Fruit fly (Drosophila melanogaster) whole organism, wandering third instar larva: ENCODE data around the gene CG8539.
A peak's percentile ranks its signal among the peaks of the same experiment; 100 is the strongest.

Experiments
- Abd-B ChIP-seq: fragments of >200 bp; optimal IDR thresholded peaks from 2 replicates; lab custom pipeline; 2017; ENCODE audit warnings: missing biosample characterization, missing genetic modification characterization
- CG32264 ChIP-seq: fragments of 200-800 bp; sonication (Bioruptor generic); optimal IDR thresholded peaks from 2 replicates; lab custom pipeline; 2016; ENCODE audit warnings: missing biosample characterization, missing genetic modification characterization
- Dfd ChIP-seq: fragments of >200 bp; optimal IDR thresholded peaks from 2 replicates; lab custom pipeline; 2017; ENCODE audit warnings: missing biosample characterization, missing genetic modification characterization
- Dif ChIP-seq: fragments of 200-275, 200-300 bp; sonication (Bioruptor generic); optimal IDR thresholded peaks from 2 replicates; lab custom pipeline; 2018; ENCODE audit warnings: missing biosample characterization, missing genetic modification characterization; ENCODE audit not compliant: partially characterized antibody
- GATAd ChIP-seq: sonication (Bioruptor generic); optimal IDR thresholded peaks from 2 replicates; lab custom pipeline; 2016; ENCODE audit warnings: missing biosample characterization, missing genetic modification characterization
- HLH106 ChIP-seq: fragments of 200-800 bp; optimal IDR thresholded peaks from 3 replicates; lab custom pipeline; 2019; ENCODE audit warnings: missing biosample characterization, mild to moderate bottlenecking, missing genetic modification characterization, moderate library complexity
- Hnf4 ChIP-seq: fragments of 200-800 bp; sonication (Bioruptor generic); optimal IDR thresholded peaks from 2 replicates; lab custom pipeline; 2016; ENCODE audit warnings: missing biosample characterization, mild to moderate bottlenecking, missing genetic modification characterization
- Jra ChIP-seq: sonication (Bioruptor generic); optimal IDR thresholded peaks from 2 replicates; lab custom pipeline; 2016; ENCODE audit warnings: missing biosample characterization, missing genetic modification characterization
- Myc ChIP-seq: fragments of >200 bp; optimal IDR thresholded peaks from 2 replicates; lab custom pipeline; 2017
- N ChIP-seq: fragments of >200 bp; optimal IDR thresholded peaks from 2 replicates; lab custom pipeline; 2018; ENCODE audit warnings: missing biosample characterization, missing external identifiers, missing genetic modification characterization
- OdsH ChIP-seq: fragments of 200-800 bp; sonication (Bioruptor generic); optimal IDR thresholded peaks from 2 replicates; lab custom pipeline; 2016; ENCODE audit warnings: missing biosample characterization, mild to moderate bottlenecking, missing genetic modification characterization
- Rel ChIP-seq, 2 experiments: fragments of 200-800 bp; sonication (Bioruptor generic) in 1 of 2; optimal IDR thresholded peaks; 2 replicates in 1 of 2; 3 replicates in 1 of 2; lab custom pipeline; 2016 to 2019; ENCODE audit warnings: mild to moderate bottlenecking in 2 of 2, missing biosample characterization in 2 of 2, missing genetic modification characterization in 2 of 2, moderate library complexity in 1 of 2
- Sp1 ChIP-seq: fragments of 200-800 bp; sonication (Bioruptor generic); optimal IDR thresholded peaks from 3 replicates; lab custom pipeline; 2019; ENCODE audit warnings: missing biosample characterization, mild to moderate bottlenecking, missing genetic modification characterization, moderate library complexity
- Vsx2 ChIP-seq: fragments of 200-300, 225-300 bp; sonication (Bioruptor generic); optimal IDR thresholded peaks from 2 replicates; lab custom pipeline; 2018; ENCODE audit warnings: missing biosample characterization, missing genetic modification characterization; ENCODE audit not compliant: partially characterized antibody
- br ChIP-seq: fragments of 200-800 bp; sonication (Bioruptor generic); optimal IDR thresholded peaks from 2 replicates; lab custom pipeline; 2016; ENCODE audit warnings: missing biosample characterization, missing genetic modification characterization
- brk ChIP-seq: fragments of 200-800 bp; sonication (Bioruptor generic); optimal IDR thresholded peaks from 2 replicates; lab custom pipeline; 2016; ENCODE audit warnings: missing biosample characterization, mild to moderate bottlenecking, missing genetic modification characterization
- dl ChIP-seq, 2 experiments: fragments of 175-275, 200-275 bp in 1 of 2; fragments of 200-275 bp in 1 of 2; sonication (Bioruptor generic); optimal IDR thresholded peaks; lab custom pipeline; 2018; ENCODE audit warnings: mild to moderate bottlenecking in 2 of 2, missing biosample characterization in 2 of 2, missing genetic modification characterization in 2 of 2, moderate library complexity in 2 of 2; ENCODE audit not compliant: partially characterized antibody in 2 of 2, insufficient read depth in 1 of 2
- dmrt93B ChIP-seq: fragments of 200-800 bp; sonication (Bioruptor generic); optimal IDR thresholded peaks from 2 replicates; lab custom pipeline; 2018; ENCODE audit warnings: missing biosample characterization, mild to moderate bottlenecking, missing genetic modification characterization
- fru ChIP-seq: fragments of 200-800 bp; sonication (Bioruptor generic); optimal IDR thresholded peaks from 3 replicates; lab custom pipeline; 2016; ENCODE audit warnings: missing biosample characterization, mild to moderate bottlenecking, missing genetic modification characterization
- h ChIP-seq: fragments of 200-800 bp; sonication (Bioruptor generic); optimal IDR thresholded peaks from 3 replicates; lab custom pipeline; 2016; ENCODE audit warnings: missing biosample characterization, mild to moderate bottlenecking, missing genetic modification characterization
- pan ChIP-seq: fragments of >200 bp; optimal IDR thresholded peaks from 2 replicates; lab custom pipeline; 2017
- psq ChIP-seq: fragments of 200-800 bp; sonication (Bioruptor generic); optimal IDR thresholded peaks from 3 replicates; lab custom pipeline; 2017; ENCODE audit warnings: missing biosample characterization, mild to moderate bottlenecking, missing genetic modification characterization, moderate library complexity
- rgr ChIP-seq: fragments of 200-800 bp; sonication (Bioruptor generic); optimal IDR thresholded peaks from 3 replicates; lab custom pipeline; 2016; ENCODE audit warnings: missing biosample characterization, mild to moderate bottlenecking, missing genetic modification characterization
- sage ChIP-seq: fragments of 200-800 bp; sonication (Bioruptor generic); optimal IDR thresholded peaks from 2 replicates; lab custom pipeline; 2016; ENCODE audit warnings: missing biosample characterization, mild to moderate bottlenecking, missing genetic modification characterization
- sv ChIP-seq: fragments of 200-800 bp; sonication (Bioruptor generic); optimal IDR thresholded peaks from 3 replicates; lab custom pipeline; 2016; ENCODE audit warnings: missing biosample characterization, missing genetic modification characterization
- tai ChIP-seq: sonication (Bioruptor generic); optimal IDR thresholded peaks from 2 replicates; lab custom pipeline; 2016; ENCODE audit warnings: missing biosample characterization, missing genetic modification characterization
- woc ChIP-seq: sonication (Bioruptor generic); optimal IDR thresholded peaks from 2 replicates; lab custom pipeline; 2016; ENCODE audit warnings: missing biosample characterization, mild to moderate bottlenecking, missing genetic modification characterization

CG8539 gene

DNA sequence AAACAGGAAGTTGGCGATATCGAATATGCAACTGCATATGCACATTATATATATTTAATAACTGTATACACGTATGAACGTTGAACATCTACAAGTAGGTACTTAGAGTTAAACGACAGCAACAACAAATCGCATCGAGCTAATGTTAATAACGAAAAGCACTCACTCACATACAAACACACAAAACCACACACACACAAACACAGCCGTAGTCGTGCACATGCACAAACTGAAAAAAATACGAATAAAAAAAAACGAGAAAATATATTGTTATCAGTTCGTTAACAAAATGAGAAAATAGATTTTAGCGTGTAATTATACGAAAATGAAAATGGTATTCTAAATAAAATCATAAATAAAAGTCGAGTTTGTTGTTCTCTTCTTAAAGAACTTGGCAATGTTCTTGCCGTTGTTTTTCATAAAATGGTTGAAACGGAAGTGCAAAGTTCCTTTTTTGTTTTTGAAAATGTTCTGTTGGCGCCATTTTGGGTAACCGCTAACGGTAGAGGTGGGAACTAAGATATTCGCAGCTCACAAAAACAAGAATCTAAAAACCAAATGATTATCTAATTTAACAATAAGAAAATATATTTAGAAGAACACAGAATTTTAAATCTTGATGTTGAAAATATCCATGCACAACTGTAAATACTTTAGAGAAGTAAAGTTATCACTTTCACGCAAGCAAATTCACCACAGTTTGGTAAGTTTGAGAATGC, 29.2 kb upstream of the CG8539 start:
- TF ChIP-seq sage (GFP tag; lab: Kevin White, UChicago) (no peak), br (GFP tag; lab: Kevin White, UChicago) (no peak), dl (GFP tag; optimal IDR thresholded peaks at IDR 0.05; lab: Kevin White, UChicago; ENCODE audit: insufficient read depth in 1 of 2, partially characterized antibody in 2 of 2) (no peak), fru (GFP tag; lab: Kevin White, UChicago) (no peak), Dfd (GFP tag; lab: Kevin White, UChicago) (no peak), Jra (GFP tag; lab: Kevin White, UChicago) (no peak), N (GFP tag; lab: Kevin White, UChicago) (no peak), tai (GFP tag; lab: Kevin White, UChicago) (no peak), pan (lab: Kevin White, UChicago) (no peak), Myc (lab: Kevin White, UChicago) (no peak), HLH106 (no peak), OdsH (GFP tag; lab: Kevin White, UChicago) (no peak), sv (no peak), Hnf4 (GFP tag; lab: Kevin White, UChicago) (no peak), dmrt93B (GFP tag; lab: Kevin White, UChicago) (no peak)

DNA sequence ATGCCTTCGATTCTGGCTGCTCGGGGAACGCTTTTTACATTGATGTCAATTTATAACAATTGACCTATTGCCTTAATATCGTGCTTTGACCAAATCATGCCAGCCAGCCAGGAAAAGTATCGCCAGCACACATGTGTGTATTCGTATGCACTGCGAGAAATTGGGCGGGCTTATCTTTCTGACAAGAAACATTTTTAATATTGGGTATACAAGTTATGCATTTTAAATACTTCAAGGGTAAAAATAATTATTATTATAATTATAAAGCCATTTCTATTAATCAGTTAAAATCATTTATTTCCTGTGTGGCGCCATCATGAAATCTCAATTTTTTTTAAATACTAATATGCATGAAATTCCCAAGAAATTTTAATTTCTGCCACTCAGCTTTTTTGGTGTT, 23.2 kb upstream of the CG8539 start:
- TF ChIP-seq brk (GFP tag; lab: Kevin White, UChicago) (no peak), rgr (GFP tag; lab: Kevin White, UChicago) (no peak), Dfd (GFP tag; lab: Kevin White, UChicago) (no peak), pan (lab: Kevin White, UChicago) (no peak)

DNA sequence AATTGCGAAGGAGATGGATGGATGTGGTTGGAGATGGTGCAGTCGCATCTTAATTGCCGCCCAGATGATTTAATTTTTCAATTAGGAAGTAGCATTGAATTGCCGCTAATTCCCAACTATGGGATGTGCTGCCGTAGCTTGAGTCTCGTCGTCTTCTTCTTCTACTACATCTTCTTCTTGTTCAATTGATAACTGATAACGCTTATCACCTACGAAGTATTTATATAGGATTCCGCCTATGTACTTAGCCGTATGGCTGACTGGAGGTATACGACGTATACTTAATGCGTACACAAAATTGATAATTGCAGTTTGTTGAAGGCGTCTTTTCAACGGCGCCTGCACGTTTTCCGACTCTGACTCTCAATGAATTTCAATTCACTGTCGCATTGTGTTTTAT, 22.0 kb upstream of the CG8539 start:
- TF ChIP-seq dl (GFP tag; optimal IDR thresholded peaks at IDR 0.05; lab: Kevin White, UChicago; ENCODE audit: insufficient read depth in 1 of 2, partially characterized antibody in 2 of 2) (no peak), Hnf4 (GFP tag; lab: Kevin White, UChicago) (no peak), Vsx2 (GFP tag; lab: Kevin White, UChicago) (no peak), N (GFP tag; lab: Kevin White, UChicago) (no peak), psq (no peak), Dfd (GFP tag; lab: Kevin White, UChicago) (no peak), pan (lab: Kevin White, UChicago) (no peak), Abd-B (GFP tag; lab: Kevin White, UChicago) (no peak), Sp1 (no peak), Myc (lab: Kevin White, UChicago) (no peak), HLH106 (no peak), GATAd (GFP tag; lab: Kevin White, UChicago) (no peak), Dif (GFP tag; lab: Kevin White, UChicago) (no peak), h (no peak), woc (GFP tag; lab: Kevin White, UChicago) (no peak), sv (no peak), CG32264 (GFP tag; lab: Kevin White, UChicago) (no peak)
- TF ChIP-seq, all 38 proteins: peak for 0

DNA sequence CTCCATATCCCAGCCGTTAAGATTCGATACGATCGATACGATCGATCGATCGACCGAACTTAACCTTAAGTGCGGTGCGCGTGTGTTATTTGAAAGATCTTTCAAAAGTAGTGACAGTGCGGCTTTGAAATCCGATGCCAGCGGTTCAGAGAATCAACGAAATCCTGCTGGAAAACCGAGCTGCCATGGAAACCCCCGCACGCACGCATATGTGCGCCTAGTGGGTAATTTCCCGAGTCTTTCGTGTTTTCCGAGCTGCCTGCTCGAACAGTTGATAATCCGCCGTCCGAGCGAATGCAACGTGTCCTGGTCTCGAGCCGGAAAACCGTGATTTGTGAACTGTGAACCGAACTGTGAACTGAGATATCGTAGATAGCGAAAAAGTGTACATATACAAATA, 20.6 kb upstream of the CG8539 start:
- TF ChIP-seq Jra (GFP tag; lab: Kevin White, UChicago) (no peak), Rel (GFP tag; optimal IDR thresholded peaks at IDR 0.05; lab: Kevin White, UChicago) (no peak), Rel (tag; optimal IDR thresholded peaks at IDR 0.05; lab: Kevin White, UChicago) (peak; percentile 33)

DNA sequence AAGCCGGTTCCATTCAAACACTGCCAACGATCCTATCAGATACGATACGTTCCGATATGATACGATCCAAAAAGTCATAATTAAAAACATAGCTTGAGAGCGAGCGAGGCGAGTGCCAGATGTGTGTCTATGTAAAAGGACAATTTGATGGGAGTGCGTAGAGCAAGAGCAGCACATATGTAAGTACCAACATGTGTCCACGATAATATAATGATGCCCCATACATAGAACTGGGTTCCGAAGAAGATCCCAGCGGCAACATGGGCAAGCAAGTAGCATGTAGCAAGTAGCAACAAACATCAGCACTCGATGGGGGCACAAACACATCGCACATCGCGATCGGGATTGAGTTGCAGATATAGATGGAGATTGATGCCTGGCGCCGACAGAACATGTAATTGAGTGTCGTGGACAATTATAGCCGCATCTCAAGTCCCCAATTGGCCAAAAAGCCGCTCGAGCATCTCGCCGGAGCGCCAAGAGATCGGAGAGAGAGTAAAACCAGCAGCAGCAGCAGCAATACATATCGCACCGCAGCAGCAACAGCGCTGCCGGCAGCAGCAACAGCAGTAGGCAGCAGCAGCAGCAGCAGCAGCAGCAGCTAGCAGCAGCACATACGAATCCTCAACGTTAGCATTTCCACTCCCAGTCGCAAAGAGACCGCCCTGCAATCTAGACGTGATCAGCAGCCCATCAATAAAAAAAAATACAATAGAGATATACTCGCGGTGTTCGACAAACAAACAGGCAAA, 19.9 kb upstream of the CG8539 start, which contains the start of gene ltl:
Gene ltl (plus strand): TSS at position 647 of the 752 bp plus-strand sequence.
- TF ChIP-seq Dfd (GFP tag; lab: Kevin White, UChicago), result peak; percentile 91
- TF ChIP-seq pan (lab: Kevin White, UChicago), result no peak
- TF ChIP-seq Vsx2 (GFP tag; lab: Kevin White, UChicago), result peak; percentile 20
